Worm (Caenorhabditis elegans) whole organism, early embryonic: ENCODE results near the gene cest-3.

Experiments used
- aly-1 ChIP-seq: sonication (generic microtip); optimal IDR thresholded peaks from 2 replicates; lab custom pipeline; 2016; ENCODE audit warnings: missing genetic modification characterization, missing compliant biosample characterization
- ama-1 ChIP-seq: fragments of 150-350 bp; optimal IDR thresholded peaks from 2 replicates; lab custom pipeline; 2014
- ceh-13 ChIP-seq: fragments of 200-800 bp; sonication (Bioruptor generic); optimal IDR thresholded peaks from 2 replicates; lab custom pipeline; 2018; ENCODE audit warnings: mild to moderate bottlenecking, missing genetic modification characterization, missing compliant biosample characterization
- ceh-36 ChIP-seq: sonication (generic microtip); optimal IDR thresholded peaks from 2 replicates; lab custom pipeline; 2016; ENCODE audit warnings: missing genetic modification characterization, inconsistent platforms, missing compliant biosample characterization
- ets-7 ChIP-seq: sonication (generic microtip); optimal IDR thresholded peaks from 2 replicates; lab custom pipeline; 2016; ENCODE audit warnings: missing genotype, missing genetic modification characterization, missing compliant biosample characterization
- flt-1 ChIP-seq: fragments of 200-800 bp; sonication (Bioruptor generic); IDR thresholded peaks from 2 replicates; pipeline ENCODE4 v1.3.6; 2022; ENCODE audit warnings: missing genetic modification characterization, missing compliant biosample characterization
- hmbx-1 ChIP-seq: sonication (generic microtip); optimal IDR thresholded peaks from 2 replicates; lab custom pipeline; 2016; ENCODE audit warnings: mild to moderate bottlenecking, missing genetic modification characterization, missing compliant biosample characterization
- hmg-4 ChIP-seq: fragments of 200-800 bp; sonication (Bioruptor generic); optimal IDR thresholded peaks from 2 replicates; lab custom pipeline; 2018; ENCODE audit warnings: mild to moderate bottlenecking, missing genetic modification characterization, missing compliant biosample characterization
- hnd-1 ChIP-seq: sonication (generic microtip); optimal IDR thresholded peaks from 2 replicates; lab custom pipeline; 2016; ENCODE audit warnings: missing genetic modification characterization, missing compliant biosample characterization
- pes-1 ChIP-seq: fragments of 200-800 bp; sonication (Bioruptor generic); IDR thresholded peaks from 2 replicates; pipeline ENCODE4 v1.3.6; 2022; ENCODE audit warnings: missing genetic modification reagents, missing genetic modification characterization, missing compliant biosample characterization
- sea-1 ChIP-seq: fragments of 200-800 bp; sonication (Bioruptor generic); conservative IDR thresholded peaks from 2 replicates; pipeline ENCODE4 v1.3.6; 2022; ENCODE audit warnings: missing genetic modification characterization, missing compliant biosample characterization
- tra-4 ChIP-seq: sonication (generic microtip); optimal IDR thresholded peaks from 2 replicates; lab custom pipeline; 2017; ENCODE audit warnings: missing genetic modification characterization, missing compliant biosample characterization

DNA sequence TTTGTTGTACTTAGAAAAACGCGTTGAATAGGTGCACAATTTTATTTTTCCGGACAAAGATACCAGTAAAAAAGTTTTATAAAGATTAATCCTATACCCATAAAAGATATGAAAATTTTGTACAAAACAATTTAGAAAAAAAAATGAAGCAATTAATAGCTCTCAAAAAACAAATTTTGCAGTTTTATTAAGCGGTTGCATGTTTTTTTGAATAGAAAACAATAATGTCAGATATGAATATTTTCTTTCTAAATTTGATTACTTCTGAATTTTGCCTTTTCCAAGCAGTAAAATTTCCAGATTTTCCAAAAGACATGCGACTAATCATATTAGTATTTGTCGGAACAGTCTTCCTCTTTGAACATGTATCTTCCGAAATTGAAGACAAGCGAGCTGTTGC is 24.5 kb upstream of the cest-3 start, which contains the start of gene C23H4.8:
- TF ChIP-seq ama-1 = no peak
- TF ChIP-seq flt-1 (GFP tag; lab: Robert Waterston, UW) = no peak
- TF ChIP-seq aly-1 (tag; lab: Kevin White, UChicago) = no peak
- TF ChIP-seq hmbx-1 (tag; lab: Kevin White, UChicago) = no peak
- TF ChIP-seq pes-1 = no peak
- TF ChIP-seq ceh-13 (GFP tag; lab: Kevin White, UChicago) = no peak
- TF ChIP-seq ceh-36 (tag; lab: Kevin White, UChicago) = no peak
- no peak for TF ChIP-seq hmg-4 (GFP tag; lab: Kevin White, UChicago)
- TF ChIP-seq hnd-1 (tag; lab: Kevin White, UChicago) = no peak
- TF ChIP-seq tra-4 = no peak
- no peak for TF ChIP-seq sea-1
- TF ChIP-seq ets-7 (tag; lab: Kevin White, UChicago) = no peak
